Fruit fly (Drosophila melanogaster) whole organism, embryonic: ENCODE data around the gene CG13654.
A peak's percentile ranks its signal among the peaks of the same experiment; 100 is the strongest.

ENCODE experiments used
- Antp ChIP-seq: fragments of 200-800 bp; sonication (Bioruptor generic); optimal IDR thresholded peaks from 3 replicates; lab custom pipeline; 2016; ENCODE audit warnings: missing biosample characterization, missing genetic modification characterization
- Atf6 ChIP-seq: fragments of 200-800 bp; sonication (Bioruptor generic); IDR thresholded peaks from 2 replicates; pipeline ENCODE4 v1.3.6; 2022; ENCODE audit warnings: missing biosample characterization, missing genetic modification characterization
- Bgb ChIP-seq: fragments of 200-800 bp; sonication (Bioruptor generic); IDR thresholded peaks from 2 replicates; pipeline ENCODE4 v1.3.6; 2022; ENCODE audit warnings: missing biosample characterization, missing genetic modification characterization; ENCODE audit not compliant: partially characterized antibody
- CG11247 ChIP-seq: fragments of 200-800 bp; sonication (Bioruptor generic); IDR thresholded peaks from 2 replicates; pipeline ENCODE4 v1.3.6; 2022; ENCODE audit warnings: missing biosample characterization, missing genetic modification characterization
- CG11696 ChIP-seq: fragments of 200-800 bp; sonication (Bioruptor generic); IDR thresholded peaks from 2 replicates; pipeline ENCODE4 v1.3.6; 2022; ENCODE audit warnings: missing biosample characterization, missing genetic modification characterization
- CG13624 ChIP-seq: fragments of 200-800 bp; sonication (Bioruptor generic); optimal IDR thresholded peaks from 2 replicates; lab custom pipeline; 2016; ENCODE audit warnings: missing biosample characterization, missing genetic modification characterization
- CG17612 ChIP-seq: fragments of 200-800 bp; sonication (Bioruptor generic); IDR thresholded peaks from 2 replicates; pipeline ENCODE4 v1.3.6; 2022; ENCODE audit warnings: missing biosample characterization, missing genetic modification characterization
- CG18599 ChIP-seq: fragments of 200-800 bp; sonication (Bioruptor generic); optimal IDR thresholded peaks from 3 replicates; lab custom pipeline; 2017; ENCODE audit warnings: missing biosample characterization, missing genetic modification characterization, mild to moderate bottlenecking, moderate library complexity, missing genetic modification reagents
- CG18764 ChIP-seq: fragments of 200-800 bp; sonication (Bioruptor generic); optimal IDR thresholded peaks from 3 replicates; lab custom pipeline; 2016; ENCODE audit warnings: missing biosample characterization, missing genetic modification characterization
- CG2116 ChIP-seq: fragments of 200-800 bp; sonication (Bioruptor generic); optimal IDR thresholded peaks from 3 replicates; lab custom pipeline; 2018; ENCODE audit warnings: missing biosample characterization, mild to moderate bottlenecking, missing genetic modification characterization
- CG2129 ChIP-seq: fragments of 200-800 bp; sonication (Bioruptor generic); IDR thresholded peaks from 2 replicates; pipeline ENCODE4 v1.3.6; 2022; ENCODE audit warnings: missing biosample characterization, missing genetic modification characterization; ENCODE audit not compliant: partially characterized antibody
- CG3163 ChIP-seq: fragments of 200-800 bp; sonication (Bioruptor generic); optimal IDR thresholded peaks from 3 replicates; lab custom pipeline; 2016; ENCODE audit warnings: missing biosample characterization, missing genetic modification characterization
- CG34376 ChIP-seq: fragments of 200-800 bp; sonication (Bioruptor generic); optimal IDR thresholded peaks from 2 replicates; lab custom pipeline; 2018; ENCODE audit warnings: missing biosample characterization, mild to moderate bottlenecking, missing genetic modification characterization
- CG3995 ChIP-seq: fragments of 200-800 bp; sonication (Bioruptor generic); optimal IDR thresholded peaks from 3 replicates; lab custom pipeline; 2016; ENCODE audit warnings: missing biosample characterization, missing genetic modification characterization
- CG4282 ChIP-seq: fragments of 200-800 bp; sonication (Bioruptor generic); optimal IDR thresholded peaks from 2 replicates; lab custom pipeline; 2016; ENCODE audit warnings: missing biosample characterization, missing genetic modification characterization
- CG5953 ChIP-seq: fragments of 200-800 bp; sonication (Bioruptor generic); IDR thresholded peaks from 2 replicates; pipeline ENCODE4 v1.3.6; 2022; ENCODE audit warnings: missing biosample characterization, missing genetic modification characterization
- CG6272 ChIP-seq: fragments of 200-800 bp; sonication (Bioruptor generic); IDR thresholded peaks from 2 replicates; pipeline ENCODE4 v1.3.6; 2022; ENCODE audit warnings: missing biosample characterization, missing genetic modification characterization
- CG6854 ChIP-seq: fragments of 200-800 bp; sonication (Bioruptor generic); optimal IDR thresholded peaks from 3 replicates; lab custom pipeline; 2017; ENCODE audit warnings: missing biosample characterization, mild to moderate bottlenecking, missing genetic modification characterization
- CG7963 ChIP-seq: fragments of 200-800 bp; sonication (Bioruptor generic); IDR thresholded peaks from 3 replicates; pipeline ENCODE4 v1.3.6; 2022; ENCODE audit warnings: missing biosample characterization, missing genetic modification characterization; ENCODE audit not compliant: partially characterized antibody
- CTCF ChIP-seq: fragments of 200-800 bp; sonication (Bioruptor generic); optimal IDR thresholded peaks from 2 replicates; lab custom pipeline; 2017; ENCODE audit warnings: missing biosample characterization, mild to moderate bottlenecking, missing genetic modification characterization, moderate library complexity
- Chrac-16 ChIP-seq: fragments of 200-800 bp; sonication (Bioruptor generic); optimal IDR thresholded peaks from 3 replicates; lab custom pipeline; 2016; ENCODE audit warnings: missing biosample characterization, missing genetic modification characterization
- Dbx ChIP-seq: fragments of 200-800 bp; sonication (Bioruptor generic); IDR thresholded peaks from 3 replicates; pipeline ENCODE4 v1.3.6; 2022; ENCODE audit warnings: missing biosample characterization, missing genetic modification characterization
- Dref ChIP-seq: fragments of 200-800 bp; sonication (Bioruptor generic); IDR thresholded peaks from 2 replicates; pipeline ENCODE4 v1.3.6; 2022; ENCODE audit warnings: missing biosample characterization, missing genetic modification characterization
- ERR ChIP-seq: fragments of 200-800 bp; sonication (Bioruptor generic); optimal IDR thresholded peaks from 2 replicates; lab custom pipeline; 2016; ENCODE audit warnings: missing biosample characterization, missing genetic modification characterization
- Fer2 ChIP-seq: fragments of 200-800 bp; sonication (Bioruptor generic); optimal IDR thresholded peaks from 2 replicates; lab custom pipeline; 2018; ENCODE audit warnings: missing biosample characterization, mild to moderate bottlenecking, missing genetic modification characterization, moderate library complexity
- H15 ChIP-seq: fragments of 200-800 bp; sonication (Bioruptor generic); IDR thresholded peaks from 3 replicates; pipeline ENCODE4 v1.3.6; 2022; ENCODE audit warnings: missing biosample characterization, missing genetic modification characterization
- Kr ChIP-seq: fragments of 200-800 bp; sonication (Bioruptor generic); optimal IDR thresholded peaks from 2 replicates; lab custom pipeline; 2017; ENCODE audit warnings: missing biosample characterization, mild to moderate bottlenecking, missing genetic modification characterization
- MBD-R2 ChIP-seq: fragments of 200-800 bp; sonication (Bioruptor generic); IDR thresholded peaks from 2 replicates; pipeline ENCODE4 v1.3.6; 2022; ENCODE audit warnings: missing biosample characterization, missing genetic modification characterization
- Mrtf ChIP-seq: fragments of 200-800 bp; sonication (Bioruptor generic); IDR thresholded peaks from 3 replicates; pipeline ENCODE4 v1.3.6; 2022; ENCODE audit warnings: missing biosample characterization, missing genetic modification characterization
- Scr ChIP-seq: fragments of 200-800 bp; sonication (Bioruptor generic); IDR thresholded peaks from 2 replicates; pipeline ENCODE4 v1.3.6; 2022; ENCODE audit warnings: missing biosample characterization, missing genetic modification characterization; ENCODE audit not compliant: partially characterized antibody
- Side ChIP-seq: fragments of 200-800 bp; sonication (Bioruptor generic); optimal IDR thresholded peaks from 2 replicates; lab custom pipeline; 2016; ENCODE audit warnings: missing biosample characterization, missing genetic modification characterization
- Sin3A ChIP-seq: fragments of >200 bp; optimal IDR thresholded peaks from 2 replicates; lab custom pipeline; 2018
- Ssrp ChIP-seq: fragments of 200-800 bp; sonication (Bioruptor generic); optimal IDR thresholded peaks from 2 replicates; lab custom pipeline; 2018; ENCODE audit warnings: missing biosample characterization, mild to moderate bottlenecking, missing genetic modification characterization, moderate library complexity
- Vsx1 ChIP-seq: fragments of 200-800 bp; sonication (Bioruptor generic); optimal IDR thresholded peaks from 2 replicates; lab custom pipeline; 2017; ENCODE audit warnings: missing biosample characterization, mild to moderate bottlenecking, missing genetic modification characterization, missing genetic modification reagents
- YL-1 ChIP-seq: fragments of 200-800 bp; sonication (Bioruptor generic); optimal IDR thresholded peaks from 3 replicates; lab custom pipeline; 2017; ENCODE audit warnings: missing biosample characterization, mild to moderate bottlenecking, missing genetic modification characterization
- ash1 ChIP-seq: fragments of 200-800 bp; sonication (Bioruptor generic); optimal IDR thresholded peaks from 2 replicates; lab custom pipeline; 2018; ENCODE audit warnings: missing biosample characterization, mild to moderate bottlenecking, missing genetic modification characterization
- crp ChIP-seq, 2 experiments: fragments of 200-800 bp; sonication (Bioruptor generic); optimal IDR thresholded peaks; 2 replicates in 1 of 2; 3 replicates in 1 of 2; lab custom pipeline; 2017; ENCODE audit warnings: missing biosample characterization in 2 of 2, missing genetic modification characterization in 2 of 2, mild to moderate bottlenecking in 1 of 2, moderate library complexity in 1 of 2
- ewg ChIP-seq: fragments of 200-800 bp; sonication (Bioruptor generic); optimal IDR thresholded peaks from 3 replicates; lab custom pipeline; 2017; ENCODE audit warnings: mild to moderate bottlenecking, missing biosample characterization, missing genetic modification reagents, missing genetic modification characterization
- fd3F ChIP-seq: fragments of 200-800 bp; sonication (Bioruptor generic); optimal IDR thresholded peaks from 2 replicates; lab custom pipeline; 2018; ENCODE audit warnings: missing biosample characterization, mild to moderate bottlenecking, missing genetic modification characterization, moderate library complexity
- ham ChIP-seq: fragments of 200-800 bp; sonication (Bioruptor generic); IDR thresholded peaks from 2 replicates; pipeline ENCODE4 v1.3.6; 2022; ENCODE audit warnings: missing biosample characterization, missing genetic modification characterization
- hbn ChIP-seq: fragments of 200-800 bp; sonication (Bioruptor generic); IDR thresholded peaks from 2 replicates; pipeline ENCODE4 v1.3.6; 2022; ENCODE audit warnings: missing biosample characterization, missing genetic modification characterization; ENCODE audit not compliant: partially characterized antibody
- kni ChIP-seq: fragments of 200-800 bp; sonication (Bioruptor generic); optimal IDR thresholded peaks from 3 replicates; lab custom pipeline; 2017; ENCODE audit warnings: mild to moderate bottlenecking, missing biosample characterization, missing genetic modification reagents, missing genetic modification characterization
- nmo ChIP-seq: fragments of 200-800 bp; sonication (Bioruptor generic); optimal IDR thresholded peaks from 2 replicates; lab custom pipeline; 2018; ENCODE audit warnings: missing biosample characterization, mild to moderate bottlenecking, missing genetic modification characterization, moderate library complexity
- p53 ChIP-seq: fragments of 200-800 bp; sonication (Bioruptor generic); optimal IDR thresholded peaks from 2 replicates; lab custom pipeline; 2016; ENCODE audit warnings: missing biosample characterization, missing genetic modification characterization
- pum ChIP-seq: fragments of 200-800 bp; sonication (Bioruptor generic); optimal IDR thresholded peaks from 2 replicates; lab custom pipeline; 2016; ENCODE audit warnings: missing biosample characterization, missing genetic modification characterization
- ranshi ChIP-seq: fragments of 200-800 bp; sonication (Bioruptor generic); IDR thresholded peaks from 2 replicates; pipeline ENCODE4 v1.3.6; 2022; ENCODE audit warnings: missing biosample characterization, missing genetic modification characterization
- row ChIP-seq: fragments of 200-800 bp; sonication (Bioruptor generic); IDR thresholded peaks from 3 replicates; pipeline ENCODE4 v1.3.6; 2022; ENCODE audit warnings: missing biosample characterization, missing genetic modification characterization
- scrt ChIP-seq: fragments of 200-800 bp; sonication (Bioruptor generic); optimal IDR thresholded peaks from 2 replicates; lab custom pipeline; 2018; ENCODE audit warnings: missing biosample characterization, mild to moderate bottlenecking, missing genetic modification characterization, moderate library complexity
- seq ChIP-seq: fragments of 200-800 bp; sonication (Bioruptor generic); IDR thresholded peaks from 2 replicates; pipeline ENCODE4 v1.3.6; 2022; ENCODE audit warnings: missing biosample characterization, missing genetic modification characterization
- unpg ChIP-seq: fragments of 200-800 bp; sonication (Bioruptor generic); optimal IDR thresholded peaks from 3 replicates; lab custom pipeline; 2018; ENCODE audit warnings: missing biosample characterization, mild to moderate bottlenecking, missing genetic modification characterization, moderate library complexity
- wdn ChIP-seq: fragments of 200-800 bp; sonication (Bioruptor generic); IDR thresholded peaks from 2 replicates; pipeline ENCODE4 v1.3.6; 2022; ENCODE audit warnings: missing biosample characterization, missing genetic modification characterization

The CG13654 gene

dm6 chr3R:25193726-25194204 lies 5.9 kb upstream of the CG13654 start, which contains the start of gene lobo (continued):
- peak; percentile 31 for TF ChIP-seq p53 (GFP tag; lab: Kevin White, UChicago)
- TF ChIP-seq crp (GFP tag; optimal IDR thresholded peaks at IDR 0.05; lab: Kevin White, UChicago) = peak in 1 of 2 experiments; percentile 21
- TF ChIP-seq CG2129 = no peak
- peak; percentile 56 for TF ChIP-seq row (GFP tag; lab: Robert Waterston, UW)
- TF ChIP-seq wdn (GFP tag; lab: Robert Waterston, UW) = peak; percentile 48; the same call in 1 of the 2 replicates
- TF ChIP-seq Ssrp (tag; lab: Kevin White, UChicago) = peak; percentile 48
- TF ChIP-seq Side (GFP tag; lab: Kevin White, UChicago) = peak; percentile 70
- TF ChIP-seq CG3995 (GFP tag; lab: Kevin White, UChicago) = peak; percentile 39
- TF ChIP-seq CG18599 (GFP tag; lab: Kevin White, UChicago) = no peak
- peak; percentile 61 for TF ChIP-seq ewg
- peak; percentile 1 for TF ChIP-seq Chrac-16 (GFP tag; lab: Kevin White, UChicago)
- TF ChIP-seq YL-1 (GFP tag; lab: Kevin White, UChicago) = peak; percentile 4
- TF ChIP-seq CG7963 = no peak
- peak; percentile 53 for TF ChIP-seq fd3F (GFP tag; lab: Kevin White, UChicago)
- peak; percentile 28; the same call in 1 of the 2 replicates for TF ChIP-seq CG6272 (GFP tag; lab: Robert Waterston, UW)
- TF ChIP-seq CG11696 (GFP tag; lab: Robert Waterston, UW) = peak; percentile 17; the same call in 1 of the 2 replicates
- TF ChIP-seq ranshi (GFP tag; lab: Robert Waterston, UW) = no peak
- TF ChIP-seq Dref (GFP tag; lab: Robert Waterston, UW) = no peak
- peak; percentile 49 for TF ChIP-seq MBD-R2 (GFP tag; lab: Robert Waterston, UW)
- peak; percentile 25; the same call in 1 of the 3 replicates for TF ChIP-seq Mrtf (GFP tag; lab: Robert Waterston, UW)
- no peak for TF ChIP-seq ash1
- TF ChIP-seq unpg = no peak
- peak; percentile 66 for TF ChIP-seq Atf6 (GFP tag; lab: Robert Waterston, UW)
- peak; percentile 83 for TF ChIP-seq CG13624 (GFP tag; lab: Kevin White, UChicago)
- TF ChIP-seq CG6854 (GFP tag; lab: Kevin White, UChicago) = peak; percentile 25
- peak; percentile 61; the same call in 2 of the 3 replicates for TF ChIP-seq H15
- TF ChIP-seq ERR = peak; percentile 12
- peak; percentile 64 for TF ChIP-seq CG2116 (GFP tag; lab: Kevin White, UChicago)
- peak; percentile 72 for TF ChIP-seq CG5953
- TF ChIP-seq Antp (GFP tag; lab: Kevin White, UChicago) = peak; percentile 10
- peak; percentile 10 for TF ChIP-seq kni (GFP tag; lab: Kevin White, UChicago)
- no peak for TF ChIP-seq hbn (GFP tag; lab: Robert Waterston, UW)
- peak; percentile 0 for TF ChIP-seq scrt (GFP tag; lab: Kevin White, UChicago)
- TF ChIP-seq Dbx (GFP tag; lab: Robert Waterston, UW) = 0 out of 3 replicates have a peak, but pooled peaks have one; percentile 42
- peak; percentile 54 for TF ChIP-seq CG3163 (GFP tag; lab: Kevin White, UChicago)
- TF ChIP-seq nmo = peak; percentile 57
- TF ChIP-seq seq (GFP tag; lab: Robert Waterston, UW) = peak; percentile 48; the same call in 1 of the 2 replicates
- TF ChIP-seq CG18764 (GFP tag; lab: Kevin White, UChicago) = no peak
- TF ChIP-seq Scr (GFP tag; lab: Robert Waterston, UW) = no peak
- peak; percentile 39; the same call in 1 of the 2 replicates for TF ChIP-seq CG11247 (GFP tag; lab: Robert Waterston, UW)
- no peak for TF ChIP-seq Sin3A (lab: Kevin White, UChicago)
- no peak for TF ChIP-seq CG4282
- no peak for TF ChIP-seq CG17612 (GFP tag; lab: Robert Waterston, UW)
- TF ChIP-seq Kr (GFP tag; lab: Kevin White, UChicago) = no peak
- peak; percentile 34 for TF ChIP-seq Vsx1 (GFP tag; lab: Kevin White, UChicago)
- TF ChIP-seq CG34376 = peak; percentile 68
- TF ChIP-seq Bgb (GFP tag; lab: Robert Waterston, UW) = peak; percentile 64; the same call in 1 of the 2 replicates
- peak; percentile 62; the same call in 1 of the 2 replicates for TF ChIP-seq ham (GFP tag; lab: Robert Waterston, UW)
- TF ChIP-seq CTCF = peak; percentile 86
- peak; percentile 22 for TF ChIP-seq pum
- TF ChIP-seq Fer2 = peak; percentile 20
